Fruit fly (Drosophila melanogaster): ENCODE results near the gene CG9109.

- no peak for TF ChIP-seq CG10348 (GFP tag; IDR thresholded peaks at IDR 0.05)
- TF ChIP-seq CG4496 (GFP tag; IDR thresholded peaks at IDR 0.05): 0 out of 3 replicates have a peak, but pooled peaks have one; percentile 42
- TF ChIP-seq EcR (GFP tag; optimal IDR thresholded peaks at IDR 0.05): no peak
- TF ChIP-seq Snoo (tag; optimal IDR thresholded peaks at IDR 0.05): no peak
- no peak for TF ChIP-seq rn (GFP tag; IDR thresholded peaks at IDR 0.05)
- TF ChIP-seq Ets98B (GFP tag; IDR thresholded peaks at IDR 0.05): peak; percentile 28; the same call in 1 of the 2 replicates
- no peak for TF ChIP-seq CG8159 (tag; optimal IDR thresholded peaks at IDR 0.05)
- no peak for TF ChIP-seq fd96Ca (GFP tag; IDR thresholded peaks at IDR 0.05)
- TF ChIP-seq CG13204 (GFP tag; optimal IDR thresholded peaks at IDR 0.05): peak; percentile 9
- no peak for TF ChIP-seq Pif1B (GFP tag; optimal IDR thresholded peaks at IDR 0.05)
- peak; percentile 19; the same call in 1 of the 2 replicates for TF ChIP-seq CG32121 (GFP tag; IDR thresholded peaks at IDR 0.05)
- TF ChIP-seq CG14655 (GFP tag; optimal IDR thresholded peaks at IDR 0.05): no peak
- TF ChIP-seq CG12605 (GFP tag; IDR thresholded peaks at IDR 0.05): 0 out of 2 replicates have a peak, but pooled peaks have one; percentile 11
- no peak for TF ChIP-seq CG9948 (tag; optimal IDR thresholded peaks at IDR 0.05)
These were observed 19.7 kb upstream of the CG9109 start, which contains the start of gene CG13995 for dm6 chr2L:6053874-6054469.
